Fruit fly (Drosophila melanogaster): Measurements from ENCODE around the gene eIF4EHP.
A peak's percentile ranks its signal among the peaks of the same experiment; 100 is the strongest.

The eIF4EHP gene

DNA sequence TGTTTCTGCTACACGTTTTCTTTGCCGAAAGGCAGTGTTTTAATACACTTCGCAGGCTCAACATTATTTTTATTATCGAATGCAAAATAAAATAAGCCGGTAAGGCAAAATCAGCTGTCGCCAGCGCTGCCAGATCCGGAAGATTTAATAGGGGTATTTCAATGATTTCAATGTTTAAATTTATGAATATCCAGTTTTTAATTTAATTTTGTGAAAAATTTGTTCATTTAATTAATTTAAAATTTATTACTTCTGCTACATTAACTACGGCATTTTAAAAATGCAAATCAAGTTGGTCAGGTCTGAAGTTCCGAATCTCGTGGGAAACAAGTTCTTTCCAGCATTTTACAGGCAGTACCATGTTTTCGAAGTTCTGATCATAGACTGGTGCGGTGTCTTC lies 40.1 kb upstream of the eIF4EHP start, which contains the start of gene Slimp (continued):
- TF ChIP-seq CG15514 (GFP tag; optimal IDR thresholded peaks at IDR 0.05) (peak; percentile 89), CG3847 (GFP tag; IDR thresholded peaks at IDR 0.05) (peak; percentile 5; the same call in 1 of the 2 replicates), CG2712 (tag; optimal IDR thresholded peaks at IDR 0.05) (peak; percentile 48), CG11504 (tag; optimal IDR thresholded peaks at IDR 0.05) (peak; percentile 33), Sox100B (GFP tag; optimal IDR thresholded peaks at IDR 0.05) (no peak), Max (GFP tag; optimal IDR thresholded peaks at IDR 0.05) (no peak), CG2202 (tag; optimal IDR thresholded peaks at IDR 0.05) (no peak), CG18262 (tag; optimal IDR thresholded peaks at IDR 0.05) (peak; percentile 10), Chrac-16 (GFP tag; optimal IDR thresholded peaks at IDR 0.05) (peak; percentile 17), p53 (GFP tag; optimal IDR thresholded peaks at IDR 0.05) (no peak), ATbp (GFP tag; optimal IDR thresholded peaks at IDR 0.05) (no peak), unpg (GFP tag; optimal IDR thresholded peaks at IDR 0.05) (peak; percentile 11), MTF-1 (GFP tag; optimal IDR thresholded peaks at IDR 0.05; ENCODE audit: borderline replicate concordance) (no peak), CG13775 (GFP tag; optimal IDR thresholded peaks at IDR 0.05) (peak; percentile 27), lab (GFP tag; optimal IDR thresholded peaks at IDR 0.05) (peak; percentile 32), CG13424 (tag; optimal IDR thresholded peaks at IDR 0.05) (peak; percentile 1), CG2678 (tag; optimal IDR thresholded peaks at IDR 0.05) (peak; percentile 39), kay (GFP tag; optimal IDR thresholded peaks at IDR 0.05) (no peak), Elba2 (GFP tag; optimal IDR thresholded peaks at IDR 0.05) (peak; percentile 45), Dad (GFP tag; optimal IDR thresholded peaks at IDR 0.05) (no peak), Med (GFP tag) (peak; percentile 38), ssp (GFP tag; IDR thresholded peaks at IDR 0.05) (0 out of 2 replicates have a peak, but pooled peaks have one; percentile 10), stwl (tag; optimal IDR thresholded peaks at IDR 0.05) (peak; percentile 49), CG17829 (tag; optimal IDR thresholded peaks at IDR 0.05) (peak; percentile 13), lola (GFP tag; optimal IDR thresholded peaks at IDR 0.05) (peak in 1 of 3 experiments; percentile 31), vfl (GFP tag; optimal IDR thresholded peaks at IDR 0.05) (no peak), cas (GFP tag; IDR thresholded peaks at IDR 0.05) (no peak), Hsf (GFP tag; optimal IDR thresholded peaks at IDR 0.05) (peak; percentile 7), CoRest (tag; optimal IDR thresholded peaks at IDR 0.05) (peak; percentile 8), CG18476 (GFP tag; optimal IDR thresholded peaks at IDR 0.05) (no peak), luna (GFP tag; optimal IDR thresholded peaks at IDR 0.05) (no peak), gem (tag; optimal IDR thresholded peaks at IDR 0.05) (peak; percentile 49), wor (GFP tag; IDR thresholded peaks at IDR 0.05) (no peak), CG9932 (GFP tag; IDR thresholded peaks at IDR 0.05) (no peak), sob (GFP tag; IDR thresholded peaks at IDR 0.05) (0 out of 2 replicates have a peak, but pooled peaks have one; percentile 20), CG15269 (tag; optimal IDR thresholded peaks at IDR 0.05) (no peak), sna (GFP tag; IDR thresholded peaks at IDR 0.05; ENCODE audit: partially characterized antibody) (peak; percentile 20; the same call in 1 of the 2 replicates), crp (GFP tag; optimal IDR thresholded peaks at IDR 0.05) (peak; percentile 56 to 93), repo (GFP tag; optimal IDR thresholded peaks at IDR 0.05) (no peak), gro (GFP tag; optimal IDR thresholded peaks at IDR 0.05) (no peak), Scr (GFP tag; IDR thresholded peaks at IDR 0.05; ENCODE audit: partially characterized antibody) (0 out of 2 replicates have a peak, but pooled peaks have one; percentile 2), BEAF-32 (GFP tag; optimal IDR thresholded peaks at IDR 0.05) (peak; percentile 16), hkb (optimal IDR thresholded peaks at IDR 0.05) (no peak), hkb (GFP tag; IDR thresholded peaks at IDR 0.05) (0 out of 2 replicates have a peak, but pooled peaks have one; percentile 28), Xbp1 (GFP tag; optimal IDR thresholded peaks at IDR 0.05) (peak; percentile 5), btn (GFP tag; optimal IDR thresholded peaks at IDR 0.05) (no peak), CG4854 (GFP tag; optimal IDR thresholded peaks at IDR 0.05) (no peak), CG13624 (GFP tag; optimal IDR thresholded peaks at IDR 0.05) (no peak), tin (GFP tag; optimal IDR thresholded peaks at IDR 0.05) (peak; percentile 1), CG17361 (GFP tag; IDR thresholded peaks at IDR 0.05) (0 out of 3 replicates have a peak, but pooled peaks have one; percentile 32)
